Worm (Caenorhabditis elegans): ENCODE results near the gene Y105C5A.12.

ce11 chrIV:15606396-15606795 is 35.2 kb downstream of the Y105C5A.12 start:
- TF ChIP-seq mxl-2 (GFP tag; conservative IDR thresholded peaks at IDR 0.05) = no peak
- no peak for TF ChIP-seq dmd-8 (GFP tag; IDR thresholded peaks at IDR 0.05)
- no peak for TF ChIP-seq nhr-10 (tag; optimal IDR thresholded peaks at IDR 0.05)
- TF ChIP-seq snpc-1.2 (GFP tag; IDR thresholded peaks at IDR 0.05) = peak; percentile 70; the same call in 1 of the 2 replicates
- no peak for TF ChIP-seq nhr-76 (tag; optimal IDR thresholded peaks at IDR 0.05)
- TF ChIP-seq zag-1 (tag; optimal IDR thresholded peaks at IDR 0.05) = no peak
- TF ChIP-seq jun-1 (tag; optimal IDR thresholded peaks at IDR 0.05) = no peak
- no peak for TF ChIP-seq aly-2 (tag; optimal IDR thresholded peaks at IDR 0.05)
- no peak for TF ChIP-seq nhr-28 (tag; optimal IDR thresholded peaks at IDR 0.05)
- TF ChIP-seq dmd-9 (GFP tag; IDR thresholded peaks at IDR 0.05) = no peak
- no peak for TF ChIP-seq madf-9 (GFP tag; conservative IDR thresholded peaks at IDR 0.05)
- TF ChIP-seq Y75B8A.6 (GFP tag; IDR thresholded peaks at IDR 0.05) = no peak

All from whole organism, L4 larva.